Fruit fly (Drosophila melanogaster): ENCODE measurements around the gene Nmnat.

Gene Nmnat

dm6 chr3R:24996502-24996901 lies 51.5 kb downstream of the Nmnat start (continued):
- TF ChIP-seq CG6854 (GFP tag; optimal IDR thresholded peaks at IDR 0.05): no peak
- peak; percentile 66 for TF ChIP-seq Sox102F (GFP tag; optimal IDR thresholded peaks at IDR 0.05)
- TF ChIP-seq fd85E (GFP tag; optimal IDR thresholded peaks at IDR 0.05): no peak
- peak; percentile 57 for TF ChIP-seq topi (GFP tag; optimal IDR thresholded peaks at IDR 0.05)
- no peak for TF ChIP-seq fkh (GFP tag; optimal IDR thresholded peaks at IDR 0.05)
- peak; percentile 80 for TF ChIP-seq Gug (GFP tag; IDR thresholded peaks at IDR 0.05)
- no peak for TF ChIP-seq CG1621 (tag; optimal IDR thresholded peaks at IDR 0.05)
- peak; percentile 67 for TF ChIP-seq acj6 (GFP tag; optimal IDR thresholded peaks at IDR 0.05)
- peak; percentile 48 for TF ChIP-seq CG16779 (tag; optimal IDR thresholded peaks at IDR 0.05)
- TF ChIP-seq vri (GFP tag; optimal IDR thresholded peaks at IDR 0.05): peak; percentile 19
- TF ChIP-seq achi (GFP tag; optimal IDR thresholded peaks at IDR 0.05): peak; percentile 77
- no peak for TF ChIP-seq CG6808 (GFP tag; optimal IDR thresholded peaks at IDR 0.05)
- peak; percentile 15 for TF ChIP-seq CG11902 (GFP tag; optimal IDR thresholded peaks at IDR 0.05)
- TF ChIP-seq CG3919 (GFP tag; optimal IDR thresholded peaks at IDR 0.05): peak; percentile 81
- TF ChIP-seq eg (GFP tag; IDR thresholded peaks at IDR 0.05): peak; percentile 92
- peak; percentile 43 for TF ChIP-seq lz (GFP tag; optimal IDR thresholded peaks at IDR 0.05)
- peak; percentile 49 for TF ChIP-seq CG7368 (GFP tag; optimal IDR thresholded peaks at IDR 0.05)
- TF ChIP-seq Hr4 (GFP tag; optimal IDR thresholded peaks at IDR 0.05): peak; percentile 94
- TF ChIP-seq ss (GFP tag; optimal IDR thresholded peaks at IDR 0.05): no peak
- TF ChIP-seq CG8319 (GFP tag; optimal IDR thresholded peaks at IDR 0.05): no peak
- TF ChIP-seq esn (GFP tag; optimal IDR thresholded peaks at IDR 0.05): peak; percentile 60
- peak; percentile 64 for TF ChIP-seq Smox (GFP tag; optimal IDR thresholded peaks at IDR 0.05)
- TF ChIP-seq Lpt (GFP tag; optimal IDR thresholded peaks at IDR 0.05): peak; percentile 87
- peak; percentile 91 for TF ChIP-seq CG32006 (GFP tag; optimal IDR thresholded peaks at IDR 0.05)

All from whole organism, prepupa.